Fruit fly (Drosophila melanogaster) whole organism, embryonic: ENCODE results near the gene yl.
A peak's percentile ranks its signal among the peaks of the same experiment; 100 is the strongest.

Experiments used
- CG10274 ChIP-seq: fragments of 200-800 bp; sonication (Bioruptor generic); optimal IDR thresholded peaks from 3 replicates; lab custom pipeline; 2017; ENCODE audit warnings: missing biosample characterization, mild to moderate bottlenecking, missing genetic modification characterization
- CG11696 ChIP-seq: fragments of 200-800 bp; sonication (Bioruptor generic); IDR thresholded peaks from 2 replicates; pipeline ENCODE4 v1.3.6; 2022; ENCODE audit warnings: missing biosample characterization, missing genetic modification characterization
- CG1647 ChIP-seq: fragments of 200-800 bp; sonication (Bioruptor generic); optimal IDR thresholded peaks from 3 replicates; lab custom pipeline; 2016; ENCODE audit warnings: missing biosample characterization, missing genetic modification characterization
- CG16779 ChIP-seq: fragments of 200-800 bp; sonication (Bioruptor generic); IDR thresholded peaks from 2 replicates; pipeline ENCODE4 v1.3.6; 2022; ENCODE audit warnings: missing biosample characterization, missing genetic modification characterization
- CG16815 ChIP-seq: fragments of 200-800 bp; sonication (Bioruptor generic); optimal IDR thresholded peaks from 3 replicates; lab custom pipeline; 2017; ENCODE audit warnings: missing biosample characterization, mild to moderate bottlenecking, missing genetic modification characterization
- CG2129 ChIP-seq: fragments of 200-800 bp; sonication (Bioruptor generic); IDR thresholded peaks from 2 replicates; pipeline ENCODE4 v1.3.6; 2022; ENCODE audit warnings: missing biosample characterization, missing genetic modification characterization; ENCODE audit not compliant: partially characterized antibody
- CG2678 ChIP-seq: fragments of 200-800 bp; sonication (Bioruptor generic); optimal IDR thresholded peaks from 3 replicates; lab custom pipeline; 2019; ENCODE audit warnings: missing biosample characterization, mild to moderate bottlenecking, missing genetic modification characterization, moderate library complexity
- CG2712 ChIP-seq: fragments of 200-800 bp; optimal IDR thresholded peaks from 3 replicates; lab custom pipeline; 2019; ENCODE audit warnings: missing biosample characterization, mild to moderate bottlenecking, missing genetic modification characterization, moderate library complexity
- CG30431 ChIP-seq: fragments of 200-800 bp; sonication (Bioruptor generic); optimal IDR thresholded peaks from 2 replicates; lab custom pipeline; 2017; ENCODE audit warnings: missing biosample characterization, missing genetic modification characterization
- CG3281 ChIP-seq: fragments of 200-800 bp; sonication (Bioruptor generic); optimal IDR thresholded peaks from 3 replicates; lab custom pipeline; 2017; ENCODE audit warnings: missing biosample characterization, mild to moderate bottlenecking, missing genetic modification characterization
- CG33557 ChIP-seq: fragments of 200-800 bp; sonication (Bioruptor generic); optimal IDR thresholded peaks from 2 replicates; lab custom pipeline; 2019; ENCODE audit warnings: missing biosample characterization, mild to moderate bottlenecking, missing genetic modification characterization, moderate library complexity
- CG3726 ChIP-seq: fragments of 200-800 bp; sonication (Bioruptor generic); IDR thresholded peaks from 3 replicates; pipeline ENCODE4, ENCODE4 v1.3.6; 2022; ENCODE audit warnings: missing biosample characterization, missing genetic modification characterization
- CG3995 ChIP-seq: fragments of 200-800 bp; sonication (Bioruptor generic); optimal IDR thresholded peaks from 3 replicates; lab custom pipeline; 2016; ENCODE audit warnings: missing biosample characterization, missing genetic modification characterization
- CG5953 ChIP-seq: fragments of 200-800 bp; sonication (Bioruptor generic); IDR thresholded peaks from 2 replicates; pipeline ENCODE4 v1.3.6; 2022; ENCODE audit warnings: missing biosample characterization, missing genetic modification characterization
- CG6654 ChIP-seq: fragments of 200-800 bp; sonication (Bioruptor generic); optimal IDR thresholded peaks from 2 replicates; lab custom pipeline; 2017; ENCODE audit warnings: missing biosample characterization, mild to moderate bottlenecking, missing genetic modification characterization
- CG7987 ChIP-seq: fragments of 200-800 bp; sonication (Bioruptor generic); optimal IDR thresholded peaks from 2 replicates; lab custom pipeline; 2018; ENCODE audit warnings: missing biosample characterization, mild to moderate bottlenecking, missing genetic modification characterization, moderate library complexity
- CG8290 ChIP-seq, 3 experiments: fragments of 200-800 bp; sonication (Bioruptor generic); optimal IDR thresholded peaks; 2 replicates each; lab custom pipeline; 2016 to 2019; ENCODE audit warnings: missing biosample characterization in 3 of 3, missing genetic modification characterization in 3 of 3, mild to moderate bottlenecking in 2 of 3, moderate library complexity in 1 of 3
- CG8359 ChIP-seq: fragments of 200-800 bp; sonication (Bioruptor generic); optimal IDR thresholded peaks from 2 replicates; lab custom pipeline; 2017; ENCODE audit warnings: missing biosample characterization, mild to moderate bottlenecking, missing genetic modification characterization, borderline replicate concordance
- CG9215 ChIP-seq: fragments of 200-800 bp; sonication (Bioruptor generic); IDR thresholded peaks from 2 replicates; pipeline ENCODE4 v1.3.6; 2022; ENCODE audit warnings: missing biosample characterization, missing genetic modification characterization
- CG9727 ChIP-seq: fragments of 200-800 bp; sonication (Bioruptor generic); optimal IDR thresholded peaks from 3 replicates; lab custom pipeline; 2017; ENCODE audit warnings: missing biosample characterization, mild to moderate bottlenecking, missing genetic modification characterization
- CkIIα-i1 ChIP-seq: fragments of 200-800 bp; sonication (Bioruptor generic); IDR thresholded peaks from 2 replicates; pipeline ENCODE4 v1.3.6; 2022; ENCODE audit warnings: missing biosample characterization, missing genetic modification characterization
- HLH3B ChIP-seq: fragments of 200-800 bp; sonication (Bioruptor generic); IDR thresholded peaks from 2 replicates; pipeline ENCODE4 v1.3.6; 2022; ENCODE audit warnings: missing biosample characterization, missing genetic modification characterization
- HmgD ChIP-seq: fragments of 200-800 bp; sonication (Bioruptor generic); optimal IDR thresholded peaks from 3 replicates; lab custom pipeline; 2016; ENCODE audit warnings: missing biosample characterization, missing genetic modification characterization
- MESR4 ChIP-seq: fragments of 200-800 bp; sonication (Bioruptor generic); optimal IDR thresholded peaks from 2 replicates; lab custom pipeline; 2018; ENCODE audit warnings: missing biosample characterization, mild to moderate bottlenecking, missing genetic modification characterization, moderate library complexity
- MTF-1 ChIP-seq: fragments of 200-800 bp; sonication (Bioruptor generic); optimal IDR thresholded peaks from 2 replicates; lab custom pipeline; 2018; ENCODE audit warnings: missing biosample characterization, mild to moderate bottlenecking, missing genetic modification characterization, borderline replicate concordance
- YL-1 ChIP-seq: fragments of 200-800 bp; sonication (Bioruptor generic); optimal IDR thresholded peaks from 3 replicates; lab custom pipeline; 2017; ENCODE audit warnings: missing biosample characterization, mild to moderate bottlenecking, missing genetic modification characterization
- bab2 ChIP-seq: fragments of 200-800 bp; sonication (Bioruptor generic); optimal IDR thresholded peaks from 2 replicates; lab custom pipeline; 2016; ENCODE audit warnings: missing biosample characterization, missing genetic modification characterization
- chn ChIP-seq: fragments of 200-800 bp; sonication (Bioruptor generic); optimal IDR thresholded peaks from 2 replicates; lab custom pipeline; 2016; ENCODE audit warnings: missing biosample characterization, missing genetic modification characterization
- croc ChIP-seq: fragments of 200-800 bp; sonication (Bioruptor generic); conservative IDR thresholded peaks from 3 replicates; pipeline ENCODE4 v1.3.6; 2022; ENCODE audit warnings: missing biosample characterization, missing genetic modification characterization
- crp ChIP-seq, 2 experiments: fragments of 200-800 bp; sonication (Bioruptor generic); optimal IDR thresholded peaks; 2 replicates in 1 of 2; 3 replicates in 1 of 2; lab custom pipeline; 2017; ENCODE audit warnings: missing biosample characterization in 2 of 2, missing genetic modification characterization in 2 of 2, mild to moderate bottlenecking in 1 of 2, moderate library complexity in 1 of 2
- emc ChIP-seq: fragments of 200-800 bp; sonication (Bioruptor generic); optimal IDR thresholded peaks from 2 replicates; lab custom pipeline; 2016; ENCODE audit warnings: missing biosample characterization, missing genetic modification characterization
- esg ChIP-seq: fragments of 200-800 bp; sonication (Bioruptor generic); conservative IDR thresholded peaks from 2 replicates; pipeline ENCODE4 v1.3.6; 2022; ENCODE audit warnings: missing biosample characterization, missing genetic modification characterization
- ewg ChIP-seq: fragments of 200-800 bp; sonication (Bioruptor generic); optimal IDR thresholded peaks from 3 replicates; lab custom pipeline; 2017; ENCODE audit warnings: mild to moderate bottlenecking, missing biosample characterization, missing genetic modification reagents, missing genetic modification characterization
- gcm ChIP-seq: fragments of 200-800 bp; sonication (Bioruptor generic); optimal IDR thresholded peaks from 2 replicates; lab custom pipeline; 2019; ENCODE audit warnings: missing biosample characterization, mild to moderate bottlenecking, missing genetic modification characterization, moderate library complexity
- gfzf ChIP-seq: fragments of 200-800 bp; sonication (Bioruptor generic); optimal IDR thresholded peaks from 2 replicates; lab custom pipeline; 2016; ENCODE audit warnings: missing biosample characterization, mild to moderate bottlenecking, missing genetic modification characterization, moderate library complexity
- hb ChIP-seq: fragments of 200-800 bp; sonication (Bioruptor generic); IDR thresholded peaks from 3 replicates; pipeline ENCODE4 v1.3.6; 2022; ENCODE audit warnings: missing biosample characterization, missing genetic modification characterization; ENCODE audit not compliant: partially characterized antibody
- hth ChIP-seq: fragments of >200 bp; optimal IDR thresholded peaks from 2 replicates; lab custom pipeline; 2017; ENCODE audit warnings: inconsistent platforms
- ind ChIP-seq: fragments of 200-800 bp; sonication (Bioruptor generic); optimal IDR thresholded peaks from 3 replicates; lab custom pipeline; 2016; ENCODE audit warnings: missing biosample characterization, missing genetic modification characterization
- klu ChIP-seq: fragments of 200-800 bp; sonication (Bioruptor generic); IDR thresholded peaks from 2 replicates; pipeline ENCODE4 v1.3.6; 2022; ENCODE audit warnings: missing biosample characterization, missing genetic modification characterization
- lab ChIP-seq: fragments of 200-800 bp; sonication (Bioruptor generic); optimal IDR thresholded peaks from 3 replicates; lab custom pipeline; 2017; ENCODE audit warnings: missing biosample characterization, missing genetic modification characterization, mild to moderate bottlenecking, moderate library complexity, missing genetic modification reagents
- lbe ChIP-seq: fragments of 200-800 bp; sonication (Bioruptor generic); optimal IDR thresholded peaks from 2 replicates; lab custom pipeline; 2016; ENCODE audit warnings: missing biosample characterization, mild to moderate bottlenecking, missing genetic modification characterization
- mirr ChIP-seq: fragments of 200-800 bp; sonication (Bioruptor generic); optimal IDR thresholded peaks from 3 replicates; lab custom pipeline; 2018; ENCODE audit warnings: missing biosample characterization, mild to moderate bottlenecking, missing genetic modification characterization
- run ChIP-seq: fragments of 200-800 bp; sonication (Bioruptor generic); optimal IDR thresholded peaks from 3 replicates; lab custom pipeline; 2018; ENCODE audit warnings: missing biosample characterization, mild to moderate bottlenecking, missing genetic modification characterization
- so ChIP-seq: fragments of 200-800 bp; sonication (Bioruptor generic); IDR thresholded peaks from 3 replicates; pipeline ENCODE4 v1.3.6; 2022; ENCODE audit warnings: missing biosample characterization, missing genetic modification characterization
- stc ChIP-seq: fragments of 200-800 bp; sonication (Bioruptor generic); IDR thresholded peaks from 2 replicates; pipeline ENCODE4 v1.3.6; 2022; ENCODE audit warnings: missing biosample characterization, missing genetic modification characterization
- sug ChIP-seq: fragments of 200-800 bp; optimal IDR thresholded peaks from 2 replicates; lab custom pipeline; 2019; ENCODE audit warnings: missing biosample characterization, mild to moderate bottlenecking, missing genetic modification characterization, moderate library complexity
- tna ChIP-seq: fragments of 200-800 bp; sonication (Bioruptor generic); IDR thresholded peaks from 2 replicates; pipeline ENCODE4 v1.3.6; 2022; ENCODE audit warnings: missing biosample characterization, missing genetic modification characterization; ENCODE audit not compliant: partially characterized antibody
- trem ChIP-seq: fragments of 200-800 bp; optimal IDR thresholded peaks from 3 replicates; lab custom pipeline; 2019; ENCODE audit warnings: missing biosample characterization, mild to moderate bottlenecking, missing genetic modification characterization, moderate library complexity
- tup ChIP-seq: fragments of 200-800 bp; sonication (Bioruptor generic); optimal IDR thresholded peaks from 2 replicates; lab custom pipeline; 2016; ENCODE audit warnings: missing biosample characterization, mild to moderate bottlenecking, missing genetic modification characterization, moderate library complexity
- zfh2 ChIP-seq: fragments of 200-800 bp; sonication (Bioruptor generic); optimal IDR thresholded peaks from 2 replicates; lab custom pipeline; 2016; ENCODE audit warnings: missing biosample characterization, missing genetic modification characterization

Gene yl

DNA sequence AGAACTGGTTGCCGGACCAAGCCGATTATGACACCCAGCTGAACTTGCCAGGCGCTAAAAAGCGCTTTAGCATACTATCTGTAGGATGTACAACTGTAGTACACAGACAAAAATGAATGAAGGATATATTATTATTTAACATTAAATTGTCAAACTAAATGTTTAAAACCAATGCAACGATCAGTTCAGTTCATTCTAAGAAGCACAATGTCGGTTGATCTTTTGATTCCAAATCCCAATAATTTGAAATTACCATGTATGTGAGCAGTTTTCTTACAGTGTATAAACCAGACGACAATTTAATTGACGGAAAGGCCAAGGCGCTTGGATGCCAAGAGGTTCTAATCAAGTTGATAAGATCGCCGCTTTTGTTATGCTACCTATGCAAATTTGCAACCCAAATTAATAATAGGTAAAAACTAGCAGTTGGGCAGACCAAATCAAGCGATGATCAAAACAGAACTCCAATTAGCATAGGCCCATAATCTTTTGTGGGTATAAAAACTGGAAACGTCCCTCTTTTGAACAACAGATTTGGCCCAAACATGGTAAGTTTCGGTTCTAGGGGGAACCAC is 23.9 kb upstream of the yl start, which contains the start of gene CG12480 (continued):
- TF ChIP-seq hb (GFP tag; lab: Robert Waterston, UW) (no peak), ewg (no peak), so (GFP tag; lab: Robert Waterston, UW) (peak; percentile 52; the same call in 1 of the 3 replicates), gcm (GFP tag; lab: Kevin White, UChicago) (no peak), gfzf (GFP tag; lab: Kevin White, UChicago) (no peak), CG3281 (GFP tag; lab: Kevin White, UChicago) (peak; percentile 79), CkIIα-i1 (GFP tag; lab: Robert Waterston, UW) (no peak), croc (no peak), CG3726 (GFP tag; lab: Robert Waterston, UW) (no peak), CG7987 (GFP tag; lab: Kevin White, UChicago) (no peak), lbe (GFP tag; lab: Kevin White, UChicago) (no peak), CG11696 (GFP tag; lab: Robert Waterston, UW) (no peak), CG3995 (no peak), CG2129 (GFP tag; lab: Robert Waterston, UW) (no peak), chn (GFP tag; lab: Kevin White, UChicago) (no peak), ind (GFP tag; lab: Kevin White, UChicago) (peak; percentile 34), lab (GFP tag; lab: Kevin White, UChicago) (peak; percentile 70), sug (tag; lab: Kevin White, UChicago) (peak; percentile 13), HLH3B (GFP tag; lab: Robert Waterston, UW) (no peak), mirr (GFP tag; lab: Kevin White, UChicago) (peak; percentile 31), MTF-1 (no peak), CG2712 (tag; lab: Kevin White, UChicago) (peak; percentile 22), MESR4 (GFP tag; lab: Kevin White, UChicago) (no peak), CG9215 (peak; percentile 58), klu (GFP tag; lab: Robert Waterston, UW) (no peak), run (tag; lab: Kevin White, UChicago) (no peak), CG9727 (GFP tag; lab: Kevin White, UChicago) (peak; percentile 44), HmgD (GFP tag; lab: Kevin White, UChicago) (no peak), CG16779 (GFP tag; lab: Robert Waterston, UW) (no peak), CG8290 (GFP tag; optimal IDR thresholded peaks at IDR 0.05; lab: Kevin White, UChicago) (no peak), CG8290 (tag; optimal IDR thresholded peaks at IDR 0.05; lab: Kevin White, UChicago) (peak in 1 of 2 experiments; percentile 76), CG33557 (GFP tag; lab: Kevin White, UChicago) (no peak), CG5953 (GFP tag; lab: Robert Waterston, UW) (no peak), trem (no peak), CG10274 (peak; percentile 26), CG6654 (GFP tag; lab: Kevin White, UChicago) (no peak), tup (GFP tag; lab: Kevin White, UChicago) (no peak), bab2 (peak; percentile 3), CG2678 (tag; lab: Kevin White, UChicago) (peak; percentile 74), CG8359 (GFP tag; lab: Kevin White, UChicago) (no peak), crp (GFP tag; optimal IDR thresholded peaks at IDR 0.05; lab: Kevin White, UChicago) (no peak), tna (no peak), zfh2 (peak; percentile 62), esg (GFP tag; lab: Robert Waterston, UW) (no peak), hth (lab: Kevin White, UChicago) (no peak), CG16815 (peak; percentile 9), CG1647 (no peak), stc (GFP tag; lab: Robert Waterston, UW) (no peak), YL-1 (GFP tag; lab: Kevin White, UChicago) (no peak), emc (GFP tag; lab: Kevin White, UChicago) (no peak), CG30431 (GFP tag; lab: Kevin White, UChicago) (no peak)
